Fruit fly (Drosophila melanogaster) whole organism, embryonic: ENCODE results near the gene CG2617.
A peak's percentile ranks its signal among the peaks of the same experiment; 100 is the strongest.

Experiments used
- ATbp ChIP-seq: fragments of 200-800 bp; sonication (Bioruptor generic); optimal IDR thresholded peaks from 2 replicates; lab custom pipeline; 2017; ENCODE audit warnings: missing biosample characterization, mild to moderate bottlenecking, missing genetic modification characterization, missing genetic modification reagents
- Atf3 ChIP-seq: fragments of 200-800 bp; sonication (Bioruptor generic); optimal IDR thresholded peaks from 3 replicates; lab custom pipeline; 2016; ENCODE audit warnings: missing biosample characterization, missing genetic modification characterization
- Awh ChIP-seq: fragments of 200-800 bp; sonication (Bioruptor generic); IDR thresholded peaks from 2 replicates; pipeline ENCODE4, ENCODE4 v1.3.6; 2022; ENCODE audit warnings: missing biosample characterization, missing genetic modification characterization
- BtbVII ChIP-seq: fragments of 200-800 bp; sonication (Bioruptor generic); optimal IDR thresholded peaks from 3 replicates; lab custom pipeline; 2017; ENCODE audit warnings: missing biosample characterization, mild to moderate bottlenecking, missing genetic modification characterization
- CG12071 ChIP-seq: fragments of 200-800 bp; sonication (Bioruptor generic); optimal IDR thresholded peaks from 3 replicates; lab custom pipeline; 2018; ENCODE audit warnings: missing biosample characterization, mild to moderate bottlenecking, missing genetic modification characterization
- CG12155 ChIP-seq: fragments of 200-800 bp; sonication (Bioruptor generic); optimal IDR thresholded peaks from 3 replicates; lab custom pipeline; 2016; ENCODE audit warnings: missing biosample characterization, missing genetic modification characterization
- CG13775 ChIP-seq: fragments of 200-800 bp; sonication (Bioruptor generic); optimal IDR thresholded peaks from 3 replicates; lab custom pipeline; 2017; ENCODE audit warnings: missing biosample characterization, mild to moderate bottlenecking, missing genetic modification characterization
- CG14667 ChIP-seq: fragments of 200-800 bp; sonication (Bioruptor generic); IDR thresholded peaks from 2 replicates; pipeline ENCODE4 v1.3.6; 2022; ENCODE audit warnings: missing biosample characterization, missing genetic modification characterization
- CG1529 ChIP-seq: fragments of 200-800 bp; sonication (Bioruptor generic); optimal IDR thresholded peaks from 3 replicates; lab custom pipeline; 2018; ENCODE audit warnings: missing biosample characterization, missing genetic modification characterization
- CG1647 ChIP-seq: fragments of 200-800 bp; sonication (Bioruptor generic); optimal IDR thresholded peaks from 3 replicates; lab custom pipeline; 2016; ENCODE audit warnings: missing biosample characterization, missing genetic modification characterization
- CG18476 ChIP-seq: fragments of 200-800 bp; sonication (Bioruptor generic); optimal IDR thresholded peaks from 2 replicates; lab custom pipeline; 2016; ENCODE audit warnings: missing biosample characterization, mild to moderate bottlenecking, missing genetic modification characterization
- CG18619 ChIP-seq: fragments of 200-800 bp; sonication (Bioruptor generic); optimal IDR thresholded peaks from 3 replicates; lab custom pipeline; 2017; ENCODE audit warnings: missing biosample characterization, mild to moderate bottlenecking, missing genetic modification characterization
- CG3281 ChIP-seq: fragments of 200-800 bp; sonication (Bioruptor generic); optimal IDR thresholded peaks from 3 replicates; lab custom pipeline; 2017; ENCODE audit warnings: missing biosample characterization, mild to moderate bottlenecking, missing genetic modification characterization
- CG3847 ChIP-seq: fragments of 200-800 bp; sonication (Bioruptor generic); IDR thresholded peaks from 2 replicates; pipeline ENCODE4 v1.3.6; 2022; ENCODE audit warnings: missing biosample characterization, missing genetic modification characterization
- CG42726 ChIP-seq: fragments of 200-800 bp; sonication (Bioruptor generic); IDR thresholded peaks from 2 replicates; pipeline ENCODE4 v1.3.6; 2022; ENCODE audit warnings: missing biosample characterization, missing genetic modification characterization; ENCODE audit not compliant: partially characterized antibody
- CG4360 ChIP-seq: fragments of 200-800 bp; sonication (Bioruptor generic); IDR thresholded peaks from 2 replicates; pipeline ENCODE4 v1.3.6; 2022; ENCODE audit warnings: missing biosample characterization, missing genetic modification characterization
- CG4404 ChIP-seq: fragments of 200-800 bp; sonication (Bioruptor generic); IDR thresholded peaks from 2 replicates; pipeline ENCODE4 v1.3.6; 2022; ENCODE audit warnings: missing biosample characterization, missing genetic modification characterization
- CG4424 ChIP-seq: fragments of 200-800 bp; sonication (Bioruptor generic); optimal IDR thresholded peaks from 3 replicates; lab custom pipeline; 2016; ENCODE audit warnings: missing biosample characterization, missing genetic modification characterization
- CG4617 ChIP-seq: fragments of 200-800 bp; sonication (Bioruptor generic); optimal IDR thresholded peaks from 3 replicates; lab custom pipeline; 2016; ENCODE audit warnings: missing biosample characterization, missing genetic modification characterization, borderline replicate concordance
- CG6689 ChIP-seq: fragments of 200-800 bp; sonication (Bioruptor generic); IDR thresholded peaks from 2 replicates; pipeline ENCODE4 v1.3.6; 2022; ENCODE audit warnings: missing biosample characterization, missing genetic modification characterization
- CG6765 ChIP-seq: fragments of 200-800 bp; sonication (Bioruptor generic); optimal IDR thresholded peaks from 3 replicates; lab custom pipeline; 2017; ENCODE audit warnings: missing biosample characterization, mild to moderate bottlenecking, missing genetic modification characterization
- CG7556 ChIP-seq: fragments of 200-800 bp; sonication (Bioruptor generic); optimal IDR thresholded peaks from 2 replicates; lab custom pipeline; 2017; ENCODE audit warnings: missing biosample characterization, mild to moderate bottlenecking, missing genetic modification characterization
- CG7987 ChIP-seq: fragments of 200-800 bp; sonication (Bioruptor generic); optimal IDR thresholded peaks from 2 replicates; lab custom pipeline; 2018; ENCODE audit warnings: missing biosample characterization, mild to moderate bottlenecking, missing genetic modification characterization, moderate library complexity
- CG9876 ChIP-seq: fragments of 200-800 bp; sonication (Bioruptor generic); optimal IDR thresholded peaks from 2 replicates; lab custom pipeline; 2016; ENCODE audit warnings: missing biosample characterization, missing genetic modification characterization
- D19A ChIP-seq: fragments of 200-800 bp; optimal IDR thresholded peaks from 3 replicates; lab custom pipeline; 2019; ENCODE audit warnings: missing biosample characterization, mild to moderate bottlenecking, missing genetic modification characterization, moderate library complexity
- Dek ChIP-seq: fragments of 200-800 bp; sonication (Bioruptor generic); optimal IDR thresholded peaks from 3 replicates; lab custom pipeline; 2019; ENCODE audit warnings: missing biosample characterization, mild to moderate bottlenecking, missing genetic modification characterization, moderate library complexity
- H2.0 ChIP-seq: fragments of 200-800 bp; sonication (Bioruptor generic); IDR thresholded peaks from 2 replicates; pipeline ENCODE4 v1.3.6; 2022; ENCODE audit warnings: missing biosample characterization, missing genetic modification characterization
- HmgD ChIP-seq: fragments of 200-800 bp; sonication (Bioruptor generic); optimal IDR thresholded peaks from 3 replicates; lab custom pipeline; 2016; ENCODE audit warnings: missing biosample characterization, missing genetic modification characterization
- HmgZ ChIP-seq: fragments of 200-800 bp; sonication (Bioruptor generic); optimal IDR thresholded peaks from 2 replicates; lab custom pipeline; 2018; ENCODE audit warnings: missing biosample characterization, mild to moderate bottlenecking, missing genetic modification characterization
- Jarid2 ChIP-seq: fragments of 200-800 bp; sonication (Bioruptor generic); optimal IDR thresholded peaks from 3 replicates; lab custom pipeline; 2017; ENCODE audit warnings: mild to moderate bottlenecking, missing biosample characterization, missing genetic modification reagents, missing genetic modification characterization
- PHDP ChIP-seq: fragments of 200-800 bp; sonication (Bioruptor generic); optimal IDR thresholded peaks from 3 replicates; lab custom pipeline; 2018; ENCODE audit warnings: missing biosample characterization, mild to moderate bottlenecking, missing genetic modification characterization, moderate library complexity
- Sox102F ChIP-seq: fragments of 200-800 bp; sonication (Bioruptor generic); optimal IDR thresholded peaks from 2 replicates; lab custom pipeline; 2018; ENCODE audit warnings: missing biosample characterization, mild to moderate bottlenecking, missing genetic modification characterization, moderate library complexity
- Sry-β ChIP-seq: fragments of 200-800 bp; sonication (Bioruptor generic); optimal IDR thresholded peaks from 2 replicates; lab custom pipeline; 2018; ENCODE audit warnings: missing biosample characterization, mild to moderate bottlenecking, missing genetic modification characterization, moderate library complexity
- Xrp1 ChIP-seq: fragments of 200-800 bp; sonication (Bioruptor generic); IDR thresholded peaks from 2 replicates; pipeline ENCODE4 v1.3.6; 2022; ENCODE audit warnings: missing biosample characterization, missing genetic modification characterization
- ac ChIP-seq: fragments of 200-800 bp; sonication (Bioruptor generic); optimal IDR thresholded peaks from 3 replicates; lab custom pipeline; 2017; ENCODE audit warnings: missing biosample characterization, mild to moderate bottlenecking, missing genetic modification characterization
- ci ChIP-seq: fragments of 200-800 bp; sonication (Bioruptor generic); IDR thresholded peaks from 3 replicates; pipeline ENCODE4 v1.3.6; 2022; ENCODE audit warnings: missing biosample characterization, missing genetic modification characterization
- crc ChIP-seq: fragments of 200-800 bp; sonication (Bioruptor generic); optimal IDR thresholded peaks from 2 replicates; lab custom pipeline; 2016; ENCODE audit warnings: missing biosample characterization, missing genetic modification characterization
- da ChIP-seq: fragments of 200-800 bp; sonication (Bioruptor generic); optimal IDR thresholded peaks from 2 replicates; lab custom pipeline; 2016; ENCODE audit warnings: missing biosample characterization, missing genetic modification characterization
- ems ChIP-seq: fragments of 200-800 bp; sonication (Bioruptor generic); optimal IDR thresholded peaks from 3 replicates; lab custom pipeline; 2016; ENCODE audit warnings: missing biosample characterization, missing genetic modification characterization
- exex ChIP-seq: fragments of 200-800 bp; sonication (Bioruptor generic); optimal IDR thresholded peaks from 4 replicates; lab custom pipeline; 2018; ENCODE audit warnings: missing biosample characterization, mild to moderate bottlenecking, missing genetic modification characterization, moderate library complexity
- ftz-f1 ChIP-seq: fragments of 200-800 bp; sonication (Bioruptor generic); optimal IDR thresholded peaks from 2 replicates; lab custom pipeline; 2016; ENCODE audit warnings: missing biosample characterization, missing genetic modification characterization
- gce ChIP-seq: fragments of 200-800 bp; sonication (Bioruptor generic); IDR thresholded peaks from 3 replicates; pipeline ENCODE4 v1.3.6; 2022; ENCODE audit warnings: missing biosample characterization, missing genetic modification characterization
- gcm ChIP-seq: fragments of 200-800 bp; sonication (Bioruptor generic); optimal IDR thresholded peaks from 2 replicates; lab custom pipeline; 2019; ENCODE audit warnings: missing biosample characterization, mild to moderate bottlenecking, missing genetic modification characterization, moderate library complexity
- hb ChIP-seq: fragments of 200-800 bp; sonication (Bioruptor generic); IDR thresholded peaks from 3 replicates; pipeline ENCODE4 v1.3.6; 2022; ENCODE audit warnings: missing biosample characterization, missing genetic modification characterization; ENCODE audit not compliant: partially characterized antibody
- insv ChIP-seq, 2 experiments: fragments of 200-800 bp; sonication (Bioruptor generic); optimal IDR thresholded peaks; 3 replicates each; lab custom pipeline; 2016 to 2018; ENCODE audit warnings: missing biosample characterization in 2 of 2, missing genetic modification characterization in 2 of 2
- maf-S ChIP-seq: fragments of 200-800 bp; sonication (Bioruptor generic); optimal IDR thresholded peaks from 2 replicates; lab custom pipeline; 2016; ENCODE audit warnings: missing biosample characterization, missing genetic modification characterization
- oc ChIP-seq: fragments of 200-800 bp; sonication (Bioruptor generic); optimal IDR thresholded peaks from 2 replicates; lab custom pipeline; 2018; ENCODE audit warnings: missing biosample characterization, mild to moderate bottlenecking, missing genetic modification characterization, moderate library complexity
- sima ChIP-seq: fragments of 200-800 bp; sonication (Bioruptor generic); optimal IDR thresholded peaks from 2 replicates; lab custom pipeline; 2016; ENCODE audit warnings: missing biosample characterization, missing genetic modification characterization
- slp2 ChIP-seq: fragments of 200-800 bp; sonication (Bioruptor generic); optimal IDR thresholded peaks from 2 replicates; lab custom pipeline; 2016; ENCODE audit warnings: missing biosample characterization, missing genetic modification characterization
- stc ChIP-seq: fragments of 200-800 bp; sonication (Bioruptor generic); IDR thresholded peaks from 2 replicates; pipeline ENCODE4 v1.3.6; 2022; ENCODE audit warnings: missing biosample characterization, missing genetic modification characterization
- usp ChIP-seq: fragments of >200 bp; optimal IDR thresholded peaks from 2 replicates; lab custom pipeline; 2017; ENCODE audit warnings: missing biosample characterization, missing genetic modification characterization
- zfh2 ChIP-seq: fragments of 200-800 bp; sonication (Bioruptor generic); optimal IDR thresholded peaks from 2 replicates; lab custom pipeline; 2016; ENCODE audit warnings: missing biosample characterization, missing genetic modification characterization

Gene CG2617

DNA sequence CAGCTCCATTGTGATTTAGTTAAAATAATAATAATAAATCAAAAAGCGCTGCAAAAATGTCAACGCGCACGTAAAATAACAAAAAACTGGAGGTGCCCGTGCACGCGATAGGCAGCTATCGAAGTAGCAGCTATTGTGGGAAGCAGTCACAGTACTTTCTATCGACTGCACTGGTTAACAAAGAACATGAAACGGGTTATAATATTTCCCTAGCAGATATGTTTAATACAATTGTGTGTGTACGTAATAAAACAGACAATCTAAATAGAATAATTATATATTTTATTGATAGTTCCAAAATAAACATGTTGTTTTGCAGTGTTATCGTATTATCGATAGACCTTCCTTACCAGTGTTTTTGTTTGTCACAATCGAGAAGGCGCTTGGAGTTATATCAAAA is 6.3 kb upstream of the CG2617 start, which contains the start of the genes CG31678 and IKKepsilon (continued):
- TF ChIP-seq Awh (no peak), CG1647 (GFP tag; lab: Kevin White, UChicago) (no peak), exex (tag; lab: Kevin White, UChicago) (no peak), HmgD (no peak), CG7987 (GFP tag; lab: Kevin White, UChicago) (no peak), maf-S (GFP tag; lab: Kevin White, UChicago) (no peak), da (no peak), CG4424 (GFP tag; lab: Kevin White, UChicago) (peak; percentile 52), stc (GFP tag; lab: Robert Waterston, UW) (no peak), CG6689 (no peak), insv (GFP tag; optimal IDR thresholded peaks at IDR 0.05; lab: Kevin White, UChicago) (no peak), oc (no peak), CG4617 (GFP tag; lab: Kevin White, UChicago) (peak; percentile 95), CG18619 (GFP tag; lab: Kevin White, UChicago) (no peak), CG9876 (GFP tag; lab: Kevin White, UChicago) (no peak), crc (no peak), Xrp1 (GFP tag; lab: Robert Waterston, UW) (peak; percentile 42; the same call in 1 of the 2 replicates), CG12071 (no peak), H2.0 (GFP tag; lab: Robert Waterston, UW) (no peak), HmgZ (tag; lab: Kevin White, UChicago) (peak; percentile 64), gcm (GFP tag; lab: Kevin White, UChicago) (no peak), PHDP (tag; lab: Kevin White, UChicago) (peak; percentile 30), CG4360 (GFP tag; lab: Robert Waterston, UW) (0 out of 2 replicates have a peak, but pooled peaks have one; percentile 5), Jarid2 (GFP tag; lab: Kevin White, UChicago) (no peak), ATbp (GFP tag; lab: Kevin White, UChicago) (no peak), Dek (tag; lab: Kevin White, UChicago) (no peak), ci (GFP tag; lab: Robert Waterston, UW) (peak; percentile 50; the same call in 1 of the 3 replicates), Sry-β (GFP tag; lab: Kevin White, UChicago) (peak; percentile 88), CG13775 (GFP tag; lab: Kevin White, UChicago) (peak; percentile 6), CG7556 (GFP tag; lab: Kevin White, UChicago) (no peak), ac (no peak), CG3847 (GFP tag; lab: Robert Waterston, UW) (peak; percentile 39; the same call in 1 of the 2 replicates), usp (GFP tag; lab: Kevin White, UChicago) (no peak), sima (no peak), ems (no peak), Atf3 (no peak), CG12155 (GFP tag; lab: Kevin White, UChicago) (peak; percentile 6), CG6765 (GFP tag; lab: Kevin White, UChicago) (no peak), hb (GFP tag; lab: Robert Waterston, UW) (peak; percentile 92), CG18476 (no peak), CG14667 (GFP tag; lab: Robert Waterston, UW) (no peak), CG4404 (GFP tag; lab: Robert Waterston, UW) (no peak), zfh2 (GFP tag; lab: Kevin White, UChicago) (peak; percentile 37), BtbVII (GFP tag; lab: Kevin White, UChicago) (no peak), Sox102F (GFP tag; lab: Kevin White, UChicago) (peak; percentile 47), ftz-f1 (GFP tag; lab: Kevin White, UChicago) (no peak), slp2 (GFP tag; lab: Kevin White, UChicago) (no peak), CG42726 (GFP tag; lab: Robert Waterston, UW) (peak; percentile 84), CG3281 (GFP tag; lab: Kevin White, UChicago) (no peak), D19A (tag; lab: Kevin White, UChicago) (no peak), gce (no peak), CG1529 (no peak)
